Worm (Caenorhabditis elegans) whole organism, mixed stage, embryonic: ENCODE results near the gene jmjd-3.1.

Experiments
- M03D4.4 ChIP-seq: sonication (generic microtip); optimal IDR thresholded peaks from 2 replicates; lab custom pipeline; 2017; ENCODE audit warnings: mild to moderate bottlenecking, missing genetic modification characterization, missing compliant biosample characterization
- bed-3 ChIP-seq: fragments of 200-800 bp; sonication (Bioruptor generic); optimal IDR thresholded peaks from 3 replicates; lab custom pipeline; 2018; ENCODE audit warnings: mild to moderate bottlenecking, missing genetic modification characterization, moderate library complexity, missing compliant biosample characterization
- blmp-1 ChIP-seq: fragments of 150-350 bp; optimal IDR thresholded peaks from 2 replicates; lab custom pipeline; 2014; ENCODE audit warnings: missing biosample characterization, missing genetic modification characterization
- ceh-43 ChIP-seq: fragments of 200-800 bp; sonication (Bioruptor generic); optimal IDR thresholded peaks from 2 replicates; lab custom pipeline; 2018; ENCODE audit warnings: mild to moderate bottlenecking, missing genetic modification characterization, moderate library complexity, missing compliant biosample characterization
- ceh-83 ChIP-seq: fragments of 200-800 bp; sonication (Bioruptor generic); optimal IDR thresholded peaks from 2 replicates; lab custom pipeline; 2018; ENCODE audit warnings: mild to moderate bottlenecking, missing genetic modification characterization, missing compliant biosample characterization
- ces-1 ChIP-seq: fragments of 150-350 bp; optimal IDR thresholded peaks from 2 replicates; lab custom pipeline; 2014; ENCODE audit warnings: missing biosample characterization, missing genetic modification reagents, missing genetic modification characterization
- elt-3 ChIP-seq: fragments of 150-350 bp; optimal IDR thresholded peaks from 2 replicates; lab custom pipeline; 2014; ENCODE audit warnings: missing biosample characterization, missing genetic modification characterization
- ham-2 ChIP-seq: fragments of 200-800 bp; sonication (Bioruptor generic); optimal IDR thresholded peaks from 2 replicates; lab custom pipeline; 2018; ENCODE audit warnings: mild to moderate bottlenecking, missing genetic modification characterization, missing compliant biosample characterization
- hlh-1 ChIP-seq: fragments of 150-350 bp; optimal IDR thresholded peaks from 2 replicates; lab custom pipeline; 2014; ENCODE audit warnings: missing biosample characterization, missing genetic modification reagents, missing genetic modification characterization
- lin-32 ChIP-seq: fragments of 200-800 bp; sonication (Bioruptor generic); optimal IDR thresholded peaks from 2 replicates; lab custom pipeline; 2018; ENCODE audit warnings: mild to moderate bottlenecking, missing genetic modification characterization, missing compliant biosample characterization
- lsy-2 ChIP-seq: fragments of 150-350 bp; optimal IDR thresholded peaks from 2 replicates; lab custom pipeline; 2014; ENCODE audit warnings: missing biosample characterization, missing genetic modification characterization
- mab-5 ChIP-seq: fragments of 150-350 bp; optimal IDR thresholded peaks from 2 replicates; lab custom pipeline; 2014; ENCODE audit warnings: missing biosample characterization, missing genetic modification characterization
- mep-1 ChIP-seq: fragments of 150-350 bp; optimal IDR thresholded peaks from 2 replicates; lab custom pipeline; 2017; ENCODE audit warnings: missing biosample characterization, missing genetic modification reagents, missing genetic modification characterization, inconsistent platforms
- mls-2 ChIP-seq: sonication (generic microtip); optimal IDR thresholded peaks from 2 replicates; lab custom pipeline; 2016; ENCODE audit warnings: mild to moderate bottlenecking, missing genetic modification characterization, moderate library complexity, missing compliant biosample characterization
- nhr-12 ChIP-seq: fragments of 150-350 bp; optimal IDR thresholded peaks from 2 replicates; lab custom pipeline; 2014; ENCODE audit warnings: missing biosample characterization, missing genetic modification characterization
- nhr-28 ChIP-seq: fragments of 150-350 bp; optimal IDR thresholded peaks from 2 replicates; lab custom pipeline; 2014; ENCODE audit warnings: missing biosample characterization, missing genetic modification characterization
- nhr-76 ChIP-seq: sonication (generic microtip); optimal IDR thresholded peaks from 2 replicates; lab custom pipeline; 2017; ENCODE audit warnings: missing biosample characterization, missing genetic modification characterization
- pha-4 ChIP-seq: fragments of 150-350 bp; optimal IDR thresholded peaks from 2 replicates; lab custom pipeline; 2018; ENCODE audit warnings: missing biosample characterization, missing genetic modification reagents, missing genetic modification characterization
- sem-2 ChIP-seq: fragments of 200-800 bp; sonication (Bioruptor generic); optimal IDR thresholded peaks from 2 replicates; lab custom pipeline; 2018; ENCODE audit warnings: mild to moderate bottlenecking, missing genetic modification characterization, missing compliant biosample characterization
- snpc-4 ChIP-seq: fragments of 150-350 bp; optimal IDR thresholded peaks from 2 replicates; lab custom pipeline; 2014; ENCODE audit warnings: missing biosample characterization, missing genetic modification characterization
- sptf-1 ChIP-seq: sonication (generic microtip); optimal IDR thresholded peaks from 2 replicates; lab custom pipeline; 2017; ENCODE audit warnings: mild to moderate bottlenecking, missing genetic modification characterization, moderate library complexity, missing compliant biosample characterization
- tbx-8 ChIP-seq: fragments of 200-800 bp; sonication (Bioruptor generic); optimal IDR thresholded peaks from 2 replicates; lab custom pipeline; 2018; ENCODE audit warnings: mild to moderate bottlenecking, missing genetic modification characterization, moderate library complexity, missing compliant biosample characterization
- unc-120 ChIP-seq: sonication (generic microtip); optimal IDR thresholded peaks from 2 replicates; lab custom pipeline; 2017; ENCODE audit warnings: missing genetic modification characterization, missing compliant biosample characterization; ENCODE audit not compliant: poor library complexity, severe bottlenecking
- unc-39 ChIP-seq: fragments of 150-350 bp; optimal IDR thresholded peaks from 2 replicates; lab custom pipeline; 2014; ENCODE audit warnings: missing biosample characterization, missing genetic modification characterization
- zip-8 ChIP-seq: fragments of 150-350 bp; optimal IDR thresholded peaks from 2 replicates; lab custom pipeline; 2014; ENCODE audit warnings: missing biosample characterization, missing genetic modification characterization
- ztf-11 ChIP-seq: fragments of 150-350 bp; optimal IDR thresholded peaks from 2 replicates; lab custom pipeline; 2014; ENCODE audit warnings: missing biosample characterization, missing genetic modification characterization

The jmjd-3.1 gene

ce11 chrX:8597647-8598046 lies 26.8 kb downstream of the jmjd-3.1 start, which contains the start of gene F18E9.7:
F18E9.7 (minus strand) TSS chrX:8597747.
- TF ChIP-seq ztf-11 (no peak), mls-2 (tag; lab: Kevin White, UChicago) (no peak), sptf-1 (tag; lab: Kevin White, UChicago) (no peak), ces-1 (GFP tag; lab: Kevin White, UChicago) (no peak)

ce11 chrX:8598491-8598890 lies 27.6 kb downstream of the jmjd-3.1 start:
- TF ChIP-seq lin-32 (GFP tag; lab: Kevin White, UChicago) = no peak
- no peak for TF ChIP-seq sem-2
- no peak for TF ChIP-seq mls-2 (tag; lab: Kevin White, UChicago)
- TF ChIP-seq snpc-4 (tag; lab: Kevin White, UChicago) = no peak
- no peak for TF ChIP-seq elt-3 (tag; lab: Kevin White, UChicago)
- no peak for TF ChIP-seq ceh-43 (GFP tag; lab: Kevin White, UChicago)
- no peak for TF ChIP-seq ces-1 (GFP tag; lab: Kevin White, UChicago)
- TF ChIP-seq blmp-1 = no peak
- TF ChIP-seq tbx-8 (GFP tag; lab: Kevin White, UChicago) = no peak
- TF ChIP-seq nhr-76 (tag; lab: Kevin White, UChicago) = no peak
- no peak for TF ChIP-seq unc-39
- TF ChIP-seq pha-4 (tag; lab: Kevin White, UChicago) = no peak
- TF ChIP-seq nhr-28 = no peak
- TF ChIP-seq ham-2 (GFP tag; lab: Kevin White, UChicago) = no peak
- TF ChIP-seq nhr-12 (tag; lab: Kevin White, UChicago) = no peak

- TF ChIP-seq bed-3 (GFP tag; lab: Kevin White, UChicago) = no peak
- TF ChIP-seq sptf-1 (tag; lab: Kevin White, UChicago) = no peak
- TF ChIP-seq pha-4 (tag; lab: Kevin White, UChicago) = no peak
- peak; percentile 12 for TF ChIP-seq ces-1 (GFP tag; lab: Kevin White, UChicago)
- peak; percentile 30 for TF ChIP-seq mls-2 (tag; lab: Kevin White, UChicago)
- no peak for TF ChIP-seq hlh-1 (tag; lab: Kevin White, UChicago)
- TF ChIP-seq, all 35 proteins: peak for 2
These were observed 28.9 kb downstream of the jmjd-3.1 start for ce11 chrX:8599725-8600124.

- TF ChIP-seq tbx-8 (GFP tag; lab: Kevin White, UChicago) = no peak
- no peak for TF ChIP-seq mls-2 (tag; lab: Kevin White, UChicago)
- no peak for TF ChIP-seq snpc-4 (tag; lab: Kevin White, UChicago)
- no peak for TF ChIP-seq ztf-11
- no peak for TF ChIP-seq hlh-1 (tag; lab: Kevin White, UChicago)
- no peak for TF ChIP-seq mab-5 (tag; lab: Kevin White, UChicago)
These were observed 30.4 kb downstream of the jmjd-3.1 start, which contains the start of gene F18E9.1 for ce11 chrX:8601235-8601634. F18E9.1 (plus strand) TSS chrX:8601535.

- TF ChIP-seq ces-1 (GFP tag; lab: Kevin White, UChicago) (no peak), sptf-1 (tag; lab: Kevin White, UChicago) (peak; percentile 79), unc-120 (tag; lab: Kevin White, UChicago) (peak; percentile 21), ceh-43 (GFP tag; lab: Kevin White, UChicago) (peak; percentile 55), blmp-1 (no peak), M03D4.4 (tag; lab: Kevin White, UChicago) (peak; percentile 62), mls-2 (tag; lab: Kevin White, UChicago) (peak; percentile 53), ceh-83 (GFP tag; lab: Kevin White, UChicago) (peak; percentile 63)
These were observed 32.0 kb downstream of the jmjd-3.1 start for ce11 chrX:8602722-8603427.

- TF ChIP-seq lsy-2 (tag; lab: Kevin White, UChicago) = no peak
- TF ChIP-seq snpc-4 (tag; lab: Kevin White, UChicago) = no peak
- TF ChIP-seq zip-8 = no peak
- TF ChIP-seq mep-1 (tag; lab: Kevin White, UChicago) = no peak
- TF ChIP-seq blmp-1 = no peak
- TF ChIP-seq mab-5 (tag; lab: Kevin White, UChicago) = no peak
These were observed 33.3 kb downstream of the jmjd-3.1 start for ce11 chrX:8604160-8604559.
